Worm (Caenorhabditis elegans) whole organism, L4 larva: ENCODE results near the gene fbxc-20.
A peak's percentile ranks its signal among the peaks of the same experiment; 100 is the strongest.

Source experiments
- F10B5.3 ChIP-seq: sonication (generic microtip); optimal IDR thresholded peaks from 2 replicates; lab custom pipeline; 2016; ENCODE audit warnings: mild to moderate bottlenecking, missing genetic modification characterization, missing compliant biosample characterization
- F26F4.8 ChIP-seq: fragments of 200-800 bp; sonication (Bioruptor generic); conservative IDR thresholded peaks from 2 replicates; pipeline ENCODE4 v1.3.6; 2022; ENCODE audit warnings: missing genetic modification characterization, missing compliant biosample characterization
- F37D6.2 ChIP-seq: sonication (generic microtip); optimal IDR thresholded peaks from 2 replicates; lab custom pipeline; 2016; ENCODE audit warnings: mild to moderate bottlenecking, missing genetic modification characterization, missing compliant biosample characterization
- F49E8.2 ChIP-seq: sonication (generic microtip); optimal IDR thresholded peaks from 2 replicates; lab custom pipeline; 2016; ENCODE audit warnings: missing compliant biosample characterization, mild to moderate bottlenecking, missing genetic modification characterization, borderline replicate concordance
- R02D3.7 ChIP-seq: fragments of 150-350 bp; sonication (generic microtip); optimal IDR thresholded peaks from 3 replicates; lab custom pipeline; 2014; ENCODE audit warnings: missing biosample characterization, missing genetic modification characterization
- Y105C5A.15 ChIP-seq: fragments of 200-800 bp; sonication (Bioruptor generic); IDR thresholded peaks from 2 replicates; pipeline ENCODE4 v1.3.6; 2022; ENCODE audit warnings: missing genetic modification characterization, missing compliant biosample characterization
- Y5F2A.4 ChIP-seq: fragments of 200-800 bp; sonication (Bioruptor generic); optimal IDR thresholded peaks from 2 replicates; lab custom pipeline; 2018; ENCODE audit warnings: mild to moderate bottlenecking, missing genetic modification characterization, missing compliant biosample characterization
- Y75B8A.6 ChIP-seq: fragments of 200-800 bp; sonication (Bioruptor generic); IDR thresholded peaks from 2 replicates; pipeline ENCODE4 v1.3.6; 2022; ENCODE audit warnings: missing genetic modification reagents, missing genetic modification characterization, missing compliant biosample characterization
- ZK337.2 ChIP-seq: fragments of 200-800 bp; sonication (Bioruptor generic); IDR thresholded peaks from 2 replicates; pipeline ENCODE4 v1.3.6; 2022; ENCODE audit warnings: missing genetic modification reagents, missing genetic modification characterization, missing compliant biosample characterization
- ZK546.5 ChIP-seq, 2 experiments: sonication (generic microtip); optimal IDR thresholded peaks; 2 replicates each; lab custom pipeline; 2017; ENCODE audit warnings: missing biosample characterization in 2 of 2, missing genetic modification characterization in 2 of 2
- arid-1 ChIP-seq: fragments of 200-800 bp; sonication (Bioruptor generic); conservative IDR thresholded peaks from 2 replicates; pipeline ENCODE4 v1.3.6; 2022; ENCODE audit warnings: missing genetic modification reagents, missing genetic modification characterization, missing compliant biosample characterization
- ceh-32 ChIP-seq: sonication (generic microtip); optimal IDR thresholded peaks from 2 replicates; lab custom pipeline; 2016; ENCODE audit warnings: mild to moderate bottlenecking, missing genetic modification characterization, missing compliant biosample characterization; ENCODE audit not compliant: poor library complexity
- ctbp-1 ChIP-seq: fragments of 200-800 bp; sonication (Bioruptor generic); IDR thresholded peaks from 2 replicates; pipeline ENCODE4 v1.3.6; 2022; ENCODE audit warnings: missing genetic modification reagents, missing genetic modification characterization, missing compliant biosample characterization
- daf-16 ChIP-seq, 3 experiments: sonication (generic microtip); optimal IDR thresholded peaks; 2 replicates each; lab custom pipeline; 2016 to 2017; ENCODE audit warnings: missing genetic modification characterization in 3 of 3, missing genetic modification reagents in 3 of 3, mild to moderate bottlenecking in 2 of 3, missing compliant biosample characterization in 2 of 3, missing biosample characterization in 1 of 3, moderate library complexity in 1 of 3
- daf-19 ChIP-seq: fragments of 200-800 bp; sonication (Bioruptor generic); conservative IDR thresholded peaks from 2 replicates; pipeline ENCODE4 v1.3.6; 2022; ENCODE audit warnings: missing genetic modification characterization, missing compliant biosample characterization
- daf-8 ChIP-seq: fragments of 200-800 bp; sonication (Bioruptor generic); IDR thresholded peaks from 2 replicates; pipeline ENCODE4 v1.3.6; 2022; ENCODE audit warnings: missing genetic modification characterization, missing compliant biosample characterization
- dmd-6 ChIP-seq: fragments of 200-800 bp; sonication (Bioruptor generic); IDR thresholded peaks from 2 replicates; pipeline ENCODE4 v1.3.6; 2022; ENCODE audit warnings: missing genetic modification reagents, missing genetic modification characterization, missing compliant biosample characterization
- dve-1 ChIP-seq: sonication (generic microtip); optimal IDR thresholded peaks from 2 replicates; lab custom pipeline; 2017; ENCODE audit warnings: antibody characterized with exemption, mild to moderate bottlenecking, missing genetic modification characterization, missing compliant biosample characterization; ENCODE audit not compliant: insufficient read depth
- egl-27 ChIP-seq: sonication (generic microtip); optimal IDR thresholded peaks from 3 replicates; lab custom pipeline; 2017; ENCODE audit warnings: missing biosample characterization, missing genetic modification reagents, missing genetic modification characterization
- fkh-10 ChIP-seq: fragments of 150-350 bp; optimal IDR thresholded peaks from 2 replicates; lab custom pipeline; 2014; ENCODE audit warnings: missing biosample characterization, missing genetic modification reagents, missing genetic modification characterization
- gei-8 ChIP-seq: fragments of 200-800 bp; sonication (Bioruptor generic); optimal IDR thresholded peaks from 2 replicates; lab custom pipeline; 2018; ENCODE audit warnings: mild to moderate bottlenecking, missing genetic modification characterization, missing compliant biosample characterization
- hlh-11 ChIP-seq: fragments of 200-800 bp; sonication (Bioruptor generic); optimal IDR thresholded peaks from 2 replicates; lab custom pipeline; 2018; ENCODE audit warnings: mild to moderate bottlenecking, missing genetic modification characterization, missing compliant biosample characterization
- lim-7 ChIP-seq: fragments of 200-800 bp; sonication (Bioruptor generic); IDR thresholded peaks from 2 replicates; pipeline ENCODE4 v1.3.6; 2022; ENCODE audit warnings: missing genetic modification characterization, missing compliant biosample characterization
- lin-13 ChIP-seq: fragments of 150-350 bp; optimal IDR thresholded peaks from 2 replicates; lab custom pipeline; 2014; ENCODE audit warnings: missing biosample characterization, missing genetic modification reagents, missing genetic modification characterization
- lsy-2 ChIP-seq, 2 experiments: fragments of 150-350 bp in 1 of 2; sonication (generic microtip) in 1 of 2; optimal IDR thresholded peaks; 2 replicates each; lab custom pipeline; 2014 to 2017; ENCODE audit warnings: missing biosample characterization in 2 of 2, missing genetic modification characterization in 2 of 2
- madf-5 ChIP-seq, 2 experiments: fragments of 200-800 bp; sonication (Bioruptor generic); IDR thresholded peaks; 2 replicates each; pipeline ENCODE4 v1.3.6; 2022; ENCODE audit warnings: missing compliant biosample characterization in 2 of 2, missing genetic modification characterization in 2 of 2
- mes-2 ChIP-seq: sonication (generic microtip); optimal IDR thresholded peaks from 2 replicates; lab custom pipeline; 2016; ENCODE audit warnings: missing genotype, mild to moderate bottlenecking, missing genetic modification characterization, missing compliant biosample characterization; ENCODE audit not compliant: poor library complexity, severe bottlenecking
- nhr-102 ChIP-seq: sonication (generic microtip); optimal IDR thresholded peaks from 2 replicates; lab custom pipeline; 2016; ENCODE audit warnings: mild to moderate bottlenecking, missing genetic modification characterization, moderate library complexity, missing compliant biosample characterization
- nhr-11 ChIP-seq: fragments of 150-350 bp; optimal IDR thresholded peaks from 2 replicates; lab custom pipeline; 2014; ENCODE audit warnings: missing biosample characterization, missing genetic modification characterization
- nhr-111 ChIP-seq: fragments of 200-800 bp; sonication (Bioruptor generic); optimal IDR thresholded peaks from 2 replicates; lab custom pipeline; 2018; ENCODE audit warnings: mild to moderate bottlenecking, missing genetic modification characterization, missing compliant biosample characterization
- nhr-237 ChIP-seq: sonication (generic microtip); optimal IDR thresholded peaks from 2 replicates; lab custom pipeline; 2017; ENCODE audit warnings: missing biosample characterization, missing genetic modification characterization
- nhr-28 ChIP-seq: fragments of 150-350 bp; optimal IDR thresholded peaks from 2 replicates; lab custom pipeline; 2014; ENCODE audit warnings: missing biosample characterization, missing genetic modification characterization
- nhr-42 ChIP-seq: fragments of 200-800 bp; sonication (Bioruptor generic); IDR thresholded peaks from 2 replicates; pipeline ENCODE4 v1.3.6; 2022; ENCODE audit warnings: missing genetic modification characterization, missing compliant biosample characterization
- nhr-6 ChIP-seq: fragments of 150-350 bp; optimal IDR thresholded peaks from 2 replicates; lab custom pipeline; 2014; ENCODE audit warnings: missing biosample characterization, missing genetic modification characterization
- nhr-77 ChIP-seq: fragments of 150-350 bp; optimal IDR thresholded peaks from 2 replicates; lab custom pipeline; 2014; ENCODE audit warnings: missing biosample characterization, missing genetic modification characterization
- pha-4 ChIP-seq, 2 experiments: fragments of 150-350 bp in 1 of 2; fragments of 200-800 bp in 1 of 2; sonication (Bioruptor generic) in 1 of 2; IDR thresholded peaks in 1 of 2; optimal IDR thresholded peaks in 1 of 2; 2 replicates each; pipeline versions ENCODE4 v1.3.6 to Lab custom; 2014 to 2022; ENCODE audit warnings: missing genetic modification characterization in 2 of 2, missing genetic modification reagents in 2 of 2, missing biosample characterization in 1 of 2, missing compliant biosample characterization in 1 of 2
- php-3 ChIP-seq: fragments of 200-800 bp; sonication (Bioruptor generic); IDR thresholded peaks from 2 replicates; pipeline ENCODE4 v1.3.6; 2022; ENCODE audit warnings: missing genetic modification reagents, missing genetic modification characterization, missing compliant biosample characterization
- pqm-1 ChIP-seq: sonication (generic microtip); optimal IDR thresholded peaks from 2 replicates; lab custom pipeline; 2017; ENCODE audit warnings: missing biosample characterization, missing genetic modification characterization
- sdz-12 ChIP-seq: fragments of 200-800 bp; sonication (Bioruptor generic); optimal IDR thresholded peaks from 2 replicates; lab custom pipeline; 2018; ENCODE audit warnings: mild to moderate bottlenecking, missing genetic modification characterization, missing compliant biosample characterization
- snpc-1.2 ChIP-seq: fragments of 200-800 bp; sonication (Bioruptor generic); IDR thresholded peaks from 2 replicates; pipeline ENCODE4 v1.3.6; 2022; ENCODE audit warnings: missing genetic modification reagents, missing genetic modification characterization, missing compliant biosample characterization
- snpc-4 ChIP-seq: fragments of 150-350 bp; optimal IDR thresholded peaks from 2 replicates; lab custom pipeline; 2014; ENCODE audit warnings: missing biosample characterization, missing genetic modification characterization
- tag-97 ChIP-seq: fragments of 200-800 bp; sonication (Bioruptor generic); IDR thresholded peaks from 2 replicates; pipeline ENCODE4 v1.3.6; 2022; ENCODE audit warnings: missing genetic modification characterization, missing compliant biosample characterization
- unc-130 ChIP-seq: sonication (generic microtip); optimal IDR thresholded peaks from 2 replicates; lab custom pipeline; 2016; ENCODE audit warnings: missing genetic modification reagents, missing genetic modification characterization, missing compliant biosample characterization
- unc-62 ChIP-seq, 3 experiments: fragments of 150-350 bp in 1 of 3; sonication (generic microtip); optimal IDR thresholded peaks in 2 of 3; peaks in 1 of 3; 1 replicate in 1 of 3; 2 replicates in 2 of 3; lab custom pipeline; 2014 to 2017; ENCODE audit warnings: missing biosample characterization in 3 of 3, missing genetic modification characterization in 3 of 3, missing genetic modification reagents in 3 of 3, missing genotype in 1 of 3
- vab-7 ChIP-seq: fragments of 200-800 bp; sonication (Bioruptor generic); IDR thresholded peaks from 2 replicates; pipeline ENCODE4 v1.3.6; 2022; ENCODE audit warnings: missing genetic modification reagents, missing genetic modification characterization, missing compliant biosample characterization
- ztf-7 ChIP-seq: fragments of 150-350 bp; optimal IDR thresholded peaks from 2 replicates; lab custom pipeline; 2014; ENCODE audit warnings: missing biosample characterization, missing genetic modification characterization

fbxc-20 gene

DNA sequence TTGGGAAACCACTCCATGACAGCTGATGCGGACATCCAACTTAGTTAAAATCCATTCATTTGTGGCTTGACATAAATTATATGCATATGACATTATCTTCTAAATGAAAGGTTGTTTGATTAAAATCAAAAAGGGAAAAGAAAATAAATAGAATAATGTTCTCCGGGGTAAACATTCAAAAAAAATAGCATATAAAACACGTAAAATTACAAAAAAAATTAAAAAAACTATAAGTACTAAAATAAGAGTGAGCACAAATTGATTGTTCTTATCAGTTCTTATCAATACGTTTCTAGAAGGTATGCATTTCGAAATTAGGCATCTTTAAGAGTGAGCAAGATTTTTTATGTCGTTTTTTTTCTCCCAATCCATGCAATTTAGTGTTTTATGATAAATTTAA, 6.3 kb upstream of the fbxc-20 start, which contains the start of gene fbxa-182:
fbxa-182 (minus strand) TSS at position 101 of the 400 bp plus-strand sequence.
- TF ChIP-seq R02D3.7 (no peak), F10B5.3 (tag; lab: Kevin White, UChicago) (no peak), ceh-32 (tag; lab: Kevin White, UChicago) (no peak), nhr-28 (tag; lab: Kevin White, UChicago) (peak; percentile 19), lim-7 (GFP tag; lab: Robert Waterston, UW) (no peak), F49E8.2 (tag; lab: Kevin White, UChicago) (no peak), daf-8 (no peak), nhr-11 (tag; lab: Kevin White, UChicago) (no peak), daf-19 (GFP tag; lab: Robert Waterston, UW) (no peak), nhr-111 (GFP tag; lab: Kevin White, UChicago) (no peak), pha-4 (GFP tag; IDR thresholded peaks at IDR 0.05; lab: Robert Waterston, UW) (no peak), pha-4 (tag; optimal IDR thresholded peaks at IDR 0.05; lab: Kevin White, UChicago) (no peak), daf-16 (GFP tag; optimal IDR thresholded peaks at IDR 0.05; lab: Kevin White, UChicago) (no peak), daf-16 (tag; optimal IDR thresholded peaks at IDR 0.05; lab: Kevin White, UChicago) (peak; percentile 37), Y5F2A.4 (GFP tag; lab: Kevin White, UChicago) (no peak), arid-1 (GFP tag; lab: Robert Waterston, UW) (no peak), F26F4.8 (GFP tag; lab: Robert Waterston, UW) (no peak), lin-13 (no peak), pqm-1 (peak; percentile 17), mes-2 (tag; lab: Kevin White, UChicago) (no peak), php-3 (GFP tag; lab: Robert Waterston, UW) (0 out of 2 replicates have a peak, but pooled peaks have one; percentile 23), dve-1 (peak; percentile 14), sdz-12 (no peak), ztf-7 (tag; lab: Kevin White, UChicago) (no peak), tag-97 (GFP tag; lab: Robert Waterston, UW) (no peak), ZK337.2 (GFP tag; lab: Robert Waterston, UW) (no peak), Y105C5A.15 (GFP tag; lab: Robert Waterston, UW) (no peak), madf-5 (GFP tag; IDR thresholded peaks at IDR 0.05; lab: Robert Waterston, UW) (no peak), fkh-10 (GFP tag; lab: Kevin White, UChicago) (no peak), unc-62 (GFP tag; optimal IDR thresholded peaks at IDR 0.05 in 1 of 2; lab: Kevin White, UChicago) (peak in 1 of 2 experiments; percentile 9), unc-62 (tag; optimal IDR thresholded peaks at IDR 0.05; lab: Kevin White, UChicago) (no peak)

DNA sequence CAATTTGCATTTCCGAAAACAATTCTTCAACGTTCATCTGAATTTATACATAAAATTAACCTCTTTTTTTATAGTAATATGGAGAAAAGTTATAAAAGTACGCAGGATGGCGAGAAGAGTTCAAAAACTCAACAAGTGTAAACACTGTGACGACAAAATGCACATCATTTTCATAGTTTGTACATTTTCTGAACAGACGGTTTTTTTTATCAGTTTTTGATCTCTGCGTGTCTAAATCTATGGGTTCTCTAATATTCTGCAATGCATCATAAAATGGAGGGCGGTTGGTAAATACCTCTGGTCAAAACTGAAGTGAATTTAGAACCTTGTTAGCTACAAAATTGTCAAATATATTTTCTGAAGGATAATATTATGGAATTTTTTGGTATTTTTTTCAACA, 3.5 kb upstream of the fbxc-20 start, which contains the start of gene fbxa-4:
fbxa-4 (minus strand) TSS at position 93 of the 400 bp plus-strand sequence.
- peak; percentile 52 for TF ChIP-seq pqm-1
- TF ChIP-seq nhr-102, result no peak
- no peak for TF ChIP-seq F26F4.8 (GFP tag; lab: Robert Waterston, UW)
- TF ChIP-seq tag-97 (GFP tag; lab: Robert Waterston, UW), result no peak
- TF ChIP-seq mes-2 (tag; lab: Kevin White, UChicago), result peak; percentile 18
- TF ChIP-seq snpc-4 (tag; lab: Kevin White, UChicago), result no peak
- TF ChIP-seq ZK546.5 (tag; optimal IDR thresholded peaks at IDR 0.05; lab: Kevin White, UChicago), result no peak
- TF ChIP-seq nhr-6, result no peak
- TF ChIP-seq lsy-2 (tag; optimal IDR thresholded peaks at IDR 0.05; lab: Kevin White, UChicago), result peak in 1 of 2 experiments; percentile 4
- TF ChIP-seq nhr-28 (tag; lab: Kevin White, UChicago), result peak; percentile 93
- no peak for TF ChIP-seq pha-4 (GFP tag; IDR thresholded peaks at IDR 0.05; lab: Robert Waterston, UW)
- no peak for TF ChIP-seq pha-4 (tag; optimal IDR thresholded peaks at IDR 0.05; lab: Kevin White, UChicago)
- peak; percentile 75 for TF ChIP-seq dve-1
- no peak for TF ChIP-seq F37D6.2 (tag; lab: Kevin White, UChicago)
- no peak for TF ChIP-seq gei-8 (GFP tag; lab: Kevin White, UChicago)
- no peak for TF ChIP-seq egl-27 (tag; lab: Kevin White, UChicago)
- no peak for TF ChIP-seq daf-16 (GFP tag; optimal IDR thresholded peaks at IDR 0.05; lab: Kevin White, UChicago)
- peak; percentile 87 for TF ChIP-seq daf-16 (tag; optimal IDR thresholded peaks at IDR 0.05; lab: Kevin White, UChicago)
- TF ChIP-seq ZK337.2 (GFP tag; lab: Robert Waterston, UW), result no peak
- TF ChIP-seq vab-7 (GFP tag; lab: Robert Waterston, UW), result no peak
- TF ChIP-seq nhr-42 (GFP tag; lab: Robert Waterston, UW), result no peak
- TF ChIP-seq unc-62 (GFP tag; optimal IDR thresholded peaks at IDR 0.05 in 1 of 2; lab: Kevin White, UChicago), result peak in 1 of 2 experiments; percentile 56
- TF ChIP-seq unc-62 (tag; optimal IDR thresholded peaks at IDR 0.05; lab: Kevin White, UChicago), result no peak
- peak; percentile 47 for TF ChIP-seq hlh-11 (tag; lab: Kevin White, UChicago)
- no peak for TF ChIP-seq snpc-1.2 (GFP tag; lab: Robert Waterston, UW)
- TF ChIP-seq nhr-237 (tag; lab: Kevin White, UChicago), result no peak
- TF ChIP-seq nhr-77 (tag; lab: Kevin White, UChicago), result peak; percentile 67
- no peak for TF ChIP-seq ctbp-1 (GFP tag; lab: Robert Waterston, UW)
- no peak for TF ChIP-seq unc-130 (GFP tag; lab: Kevin White, UChicago)
- 0 out of 2 replicates have a peak, but pooled peaks have one; percentile 32 for TF ChIP-seq dmd-6 (GFP tag; lab: Robert Waterston, UW)
- no peak for TF ChIP-seq Y75B8A.6
